Fruit fly (Drosophila melanogaster): ENCODE measurements around the gene CG34012.

The CG34012 gene

dm6 chr3L:11120419-11120958, 11.2 kb upstream of the CG34012 start, which contains the start of the genes FoxK and mRpL2 (continued):
- no peak for TF ChIP-seq hbn (GFP tag; IDR thresholded peaks at IDR 0.05; ENCODE audit: partially characterized antibody)
- TF ChIP-seq cad (GFP tag; optimal IDR thresholded peaks at IDR 0.05): no peak
- TF ChIP-seq Stat92E (GFP tag; optimal IDR thresholded peaks at IDR 0.05): no peak
- TF ChIP-seq sim (GFP tag; IDR thresholded peaks at IDR 0.05): no peak
- TF ChIP-seq Opbp (GFP tag; IDR thresholded peaks at IDR 0.05; ENCODE audit: partially characterized antibody): peak; percentile 55; the same call in 2 of the 3 replicates
- TF ChIP-seq CG15269 (tag; optimal IDR thresholded peaks at IDR 0.05): no peak
- no peak for TF ChIP-seq Dad (GFP tag; optimal IDR thresholded peaks at IDR 0.05)
- TF ChIP-seq D19B (GFP tag; optimal IDR thresholded peaks at IDR 0.05): no peak
- TF ChIP-seq lmd (GFP tag; IDR thresholded peaks at IDR 0.05): no peak
- no peak for TF ChIP-seq bowl (GFP tag; IDR thresholded peaks at IDR 0.05)
- TF ChIP-seq crol (GFP tag; IDR thresholded peaks at IDR 0.05): no peak; the same call in 1 of the 2 replicates
- TF ChIP-seq CG3847 (GFP tag; IDR thresholded peaks at IDR 0.05): peak; percentile 63; the same call in 1 of the 2 replicates
- 0 out of 3 replicates have a peak, but pooled peaks have one; percentile 27 for TF ChIP-seq knrl (GFP tag; IDR thresholded peaks at IDR 0.05; ENCODE audit: partially characterized antibody)
- TF ChIP-seq fd96Cb (tag; optimal IDR thresholded peaks at IDR 0.05): no peak
- peak; percentile 90 for TF ChIP-seq dm (GFP tag; optimal IDR thresholded peaks at IDR 0.05)
- TF ChIP-seq ash1 (GFP tag; optimal IDR thresholded peaks at IDR 0.05): no peak
- peak; percentile 40 for TF ChIP-seq CHES-1-like (GFP tag; optimal IDR thresholded peaks at IDR 0.05)
- TF ChIP-seq Oaz (GFP tag; IDR thresholded peaks at IDR 0.05): no peak
- peak; percentile 28 for TF ChIP-seq CG7987 (GFP tag; optimal IDR thresholded peaks at IDR 0.05)
- peak; percentile 25; the same call in 1 of the 2 replicates for TF ChIP-seq onecut (GFP tag; IDR thresholded peaks at IDR 0.05)
- TF ChIP-seq CG17186 (GFP tag; optimal IDR thresholded peaks at IDR 0.05): peak; percentile 53
- TF ChIP-seq CG17912 (GFP tag; optimal IDR thresholded peaks at IDR 0.05): peak; percentile 26
- no peak for TF ChIP-seq B-H2 (GFP tag; optimal IDR thresholded peaks at IDR 0.05)
- TF ChIP-seq CG33213 (GFP tag; optimal IDR thresholded peaks at IDR 0.05): peak; percentile 10
- TF ChIP-seq gt (GFP tag; IDR thresholded peaks at IDR 0.05): no peak
- peak; percentile 26 for TF ChIP-seq cg (GFP tag; optimal IDR thresholded peaks at IDR 0.05)
- no peak for TF ChIP-seq Jarid2 (GFP tag; optimal IDR thresholded peaks at IDR 0.05)
- TF ChIP-seq CG2116 (GFP tag; optimal IDR thresholded peaks at IDR 0.05): peak; percentile 35
- TF ChIP-seq CG17385 (GFP tag; optimal IDR thresholded peaks at IDR 0.05): peak; percentile 99
- no peak for TF ChIP-seq bigmax (GFP tag; optimal IDR thresholded peaks at IDR 0.05)
- no peak for TF ChIP-seq Eip74EF (GFP tag; optimal IDR thresholded peaks at IDR 0.05)
- TF ChIP-seq CG14014 (GFP tag; IDR thresholded peaks at IDR 0.05): 0 out of 2 replicates have a peak, but pooled peaks have one; percentile 6
- TF ChIP-seq ato (GFP tag; IDR thresholded peaks at IDR 0.05; ENCODE audit: partially characterized antibody): no peak
- peak; percentile 54 for TF ChIP-seq HmgZ (tag; optimal IDR thresholded peaks at IDR 0.05)
- no peak for TF ChIP-seq CG17359 (tag; optimal IDR thresholded peaks at IDR 0.05)
- no peak for TF ChIP-seq CG14965 (GFP tag; optimal IDR thresholded peaks at IDR 0.05; ENCODE audit: borderline replicate concordance)
- TF ChIP-seq Aef1 (GFP tag; IDR thresholded peaks at IDR 0.05): no peak
- TF ChIP-seq MTF-1 (GFP tag; optimal IDR thresholded peaks at IDR 0.05; ENCODE audit: borderline replicate concordance): peak; percentile 55
- TF ChIP-seq kni (GFP tag; optimal IDR thresholded peaks at IDR 0.05): no peak
- TF ChIP-seq CG10366 (GFP tag; IDR thresholded peaks at IDR 0.05): no peak
- TF ChIP-seq grn (GFP tag; optimal IDR thresholded peaks at IDR 0.05): no peak
- no peak for TF ChIP-seq CG7928 (GFP tag; optimal IDR thresholded peaks at IDR 0.05)
- no peak for TF ChIP-seq NC2β (GFP tag; optimal IDR thresholded peaks at IDR 0.05)
- TF ChIP-seq Elba2 (GFP tag; optimal IDR thresholded peaks at IDR 0.05): peak; percentile 99
- no peak for TF ChIP-seq tll (GFP tag; optimal IDR thresholded peaks at IDR 0.05)
- peak; percentile 2 for TF ChIP-seq grau (tag; optimal IDR thresholded peaks at IDR 0.05)
- no peak for TF ChIP-seq CG5245 (GFP tag; optimal IDR thresholded peaks at IDR 0.05)
- no peak for TF ChIP-seq pnt (GFP tag; optimal IDR thresholded peaks at IDR 0.05)
- TF ChIP-seq btn (GFP tag; optimal IDR thresholded peaks at IDR 0.05): no peak
